Worm (Caenorhabditis elegans) whole organism, L4/young adult: ENCODE measurements around the gene B0222.5.

ENCODE experiments used
- W03F9.2 ChIP-seq: fragments of 150-350 bp; optimal IDR thresholded peaks from 2 replicates; lab custom pipeline; 2014; ENCODE audit warnings: missing biosample characterization, missing genetic modification characterization
- dao-5 ChIP-seq: sonication (generic microtip); optimal IDR thresholded peaks from 2 replicates; lab custom pipeline; 2016; ENCODE audit warnings: missing genotype, missing genetic modification characterization, moderate library complexity, missing compliant biosample characterization
- him-1 ChIP-seq: sonication (generic microtip); optimal IDR thresholded peaks from 2 replicates; lab custom pipeline; 2016; ENCODE audit warnings: missing genotype, missing genetic modification reagents, missing genetic modification characterization, missing compliant biosample characterization

The B0222.5 gene

DNA sequence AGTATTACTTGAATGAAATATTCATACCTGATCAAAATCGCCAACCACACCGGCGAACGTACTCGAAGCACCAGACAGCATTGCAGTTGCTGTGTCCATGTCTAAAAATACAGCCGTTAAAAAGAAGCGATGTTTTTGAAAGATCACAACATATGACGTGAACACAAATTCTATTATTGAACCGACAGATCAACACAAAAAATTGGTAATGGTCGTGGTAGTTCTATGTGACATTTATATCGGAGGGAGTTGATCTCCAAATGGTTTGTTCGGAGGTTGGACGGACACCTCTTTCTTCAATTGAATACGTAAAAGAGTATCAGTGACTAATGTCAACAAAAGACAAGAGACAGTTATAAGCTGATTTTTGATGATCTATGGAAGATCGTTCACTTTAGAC is 13.4 kb downstream of the B0222.5 start, which contains the start of gene pitr-3:
Gene pitr-3, minus strand, starts transcription at position 101 of the 400 bp plus-strand sequence.
- TF ChIP-seq him-1: no peak
- no peak for TF ChIP-seq W03F9.2 (tag; lab: Kevin White, UChicago)
- no peak for TF ChIP-seq dao-5 (tag; lab: Kevin White, UChicago)

DNA sequence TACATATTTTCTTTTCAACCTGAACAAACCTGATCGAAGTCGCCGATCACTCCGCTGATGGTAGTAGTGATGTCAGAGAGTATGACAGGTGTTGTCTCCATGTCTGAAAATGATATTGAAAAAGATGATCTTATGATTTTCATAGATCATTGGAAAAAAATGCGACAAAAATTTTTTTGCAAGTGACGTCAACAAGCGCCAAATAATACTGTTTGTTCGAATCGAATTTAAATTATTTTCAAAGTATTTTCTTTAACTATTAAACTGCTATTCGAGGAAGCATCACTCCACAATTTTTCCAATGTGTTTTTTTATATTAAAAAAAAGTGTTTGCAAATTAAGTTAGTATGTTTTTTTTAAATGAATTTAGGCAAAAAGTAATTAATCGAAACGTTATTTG is 17.1 kb downstream of the B0222.5 start, which contains the start of gene pitr-2:
Gene pitr-2, minus strand, starts transcription at position 101 of the 400 bp plus-strand sequence.
- TF ChIP-seq dao-5 (tag; lab: Kevin White, UChicago) (no peak), W03F9.2 (tag; lab: Kevin White, UChicago) (no peak), him-1 (no peak)

DNA sequence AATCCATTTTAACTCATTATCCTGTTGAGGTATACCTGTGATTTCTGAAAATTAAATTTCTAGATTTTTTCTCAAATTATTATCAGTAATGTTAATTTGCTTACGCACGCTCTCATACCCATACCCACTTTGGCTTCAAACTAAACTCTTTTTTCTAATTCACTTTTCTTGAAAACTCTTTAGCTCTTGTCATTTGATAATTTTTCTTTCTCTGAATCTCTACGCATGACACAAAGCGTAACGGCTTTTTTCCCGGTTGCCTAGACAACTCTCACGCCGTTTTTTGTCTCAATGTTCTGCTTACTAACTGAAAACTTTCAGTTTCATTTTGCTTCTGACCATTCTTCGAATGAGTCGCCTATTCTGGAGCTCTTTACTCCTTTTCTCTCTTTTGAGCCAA is 20.7 kb downstream of the B0222.5 start, which contains the start of gene B0222.1:
Gene B0222.1, plus strand, starts transcription at position 306 of the 400 bp plus-strand sequence.
- no peak for TF ChIP-seq dao-5 (tag; lab: Kevin White, UChicago)
- TF ChIP-seq him-1: no peak
- TF ChIP-seq W03F9.2 (tag; lab: Kevin White, UChicago): no peak

DNA sequence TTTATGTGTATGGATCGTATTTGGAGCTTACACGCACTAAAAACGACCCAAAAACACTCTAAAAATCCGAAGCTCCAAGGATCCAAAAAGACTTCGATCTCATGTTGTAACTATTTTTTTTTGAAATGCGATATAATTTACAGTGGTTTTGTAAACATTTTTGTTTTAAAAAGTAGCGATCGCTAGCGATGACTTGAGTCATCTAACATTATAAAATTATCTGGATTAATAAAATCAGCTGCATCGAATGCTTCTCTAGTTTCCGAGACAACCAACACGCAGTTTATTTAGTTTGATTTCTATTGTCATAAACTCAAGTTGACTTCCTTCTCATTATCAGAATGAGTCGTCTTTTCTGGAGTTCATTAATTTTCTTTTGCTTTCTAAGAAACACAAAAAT is 22.6 kb downstream of the B0222.5 start, which contains the start of gene F21C10.1:
Gene F21C10.1, plus strand, starts transcription at position 301 of the 400 bp plus-strand sequence.
- no peak for TF ChIP-seq him-1

DNA sequence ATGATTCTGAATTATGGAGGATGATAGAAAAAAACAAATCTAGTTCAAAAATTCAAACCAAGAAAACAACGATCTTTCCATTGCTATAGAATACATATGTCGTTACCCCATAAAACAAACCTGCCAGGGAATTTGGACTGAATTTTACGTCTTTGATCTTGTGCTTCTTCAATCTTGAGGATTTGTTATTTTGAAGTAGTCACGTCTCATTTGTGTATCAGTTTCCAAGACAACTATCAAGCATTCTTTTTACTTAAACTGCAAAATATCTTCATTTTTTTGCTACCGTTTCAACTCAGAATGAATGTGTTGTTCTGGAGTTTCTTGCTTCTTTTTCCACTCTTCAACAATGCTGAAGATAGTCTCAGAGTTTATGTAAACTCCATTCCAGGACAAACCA is 23.9 kb downstream of the B0222.5 start, which contains the start of gene F21C10.19:
Gene F21C10.19, plus strand, starts transcription at position 301 of the 400 bp plus-strand sequence.
- no peak for TF ChIP-seq W03F9.2 (tag; lab: Kevin White, UChicago)

DNA sequence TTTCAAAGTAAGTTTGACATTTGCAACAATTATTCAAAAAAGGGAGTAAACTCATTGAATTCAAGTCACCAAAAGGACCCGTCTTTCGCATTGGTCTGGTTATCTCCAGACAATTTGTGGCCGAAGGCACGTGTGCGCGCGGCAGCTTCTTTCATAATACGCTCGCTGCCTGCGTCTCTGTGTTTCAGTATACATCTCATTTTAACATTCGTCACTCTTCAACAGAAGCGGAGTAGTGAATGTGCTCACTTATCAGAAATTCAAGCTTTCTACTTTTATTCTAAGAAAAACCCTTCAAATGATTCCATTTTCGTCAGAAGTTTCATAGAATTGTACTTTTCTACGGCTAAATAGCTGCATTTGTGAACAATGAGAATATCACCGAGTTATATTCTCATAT is 26.1 kb downstream of the B0222.5 start:
- TF ChIP-seq dao-5 (tag; lab: Kevin White, UChicago): no peak
- TF ChIP-seq him-1: peak; percentile 36
- no peak for TF ChIP-seq W03F9.2 (tag; lab: Kevin White, UChicago)

DNA sequence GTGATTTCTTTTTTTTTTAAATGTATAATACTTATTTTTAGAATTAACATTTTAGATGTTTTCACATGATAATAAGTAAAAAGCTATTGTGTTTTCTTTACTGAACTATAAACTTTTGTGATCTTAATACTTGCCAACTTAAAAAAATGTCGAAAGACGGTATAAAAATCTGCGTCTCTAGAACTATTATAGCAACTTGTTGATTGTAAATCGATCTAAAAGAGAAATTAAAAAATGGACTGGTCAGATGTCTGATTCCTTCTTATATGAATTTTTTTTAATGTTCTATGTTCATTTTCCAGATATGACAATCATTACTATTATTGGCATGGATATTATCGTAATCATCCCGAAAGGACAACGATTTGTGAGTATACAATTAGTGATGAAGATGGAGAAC is 26.9 kb downstream of the B0222.5 start, which contains the start of gene F21C10.3:
Gene F21C10.3, plus strand, starts transcription at position 301 of the 400 bp plus-strand sequence.
- TF ChIP-seq dao-5 (tag; lab: Kevin White, UChicago) (no peak), W03F9.2 (tag; lab: Kevin White, UChicago) (no peak), him-1 (no peak)

DNA sequence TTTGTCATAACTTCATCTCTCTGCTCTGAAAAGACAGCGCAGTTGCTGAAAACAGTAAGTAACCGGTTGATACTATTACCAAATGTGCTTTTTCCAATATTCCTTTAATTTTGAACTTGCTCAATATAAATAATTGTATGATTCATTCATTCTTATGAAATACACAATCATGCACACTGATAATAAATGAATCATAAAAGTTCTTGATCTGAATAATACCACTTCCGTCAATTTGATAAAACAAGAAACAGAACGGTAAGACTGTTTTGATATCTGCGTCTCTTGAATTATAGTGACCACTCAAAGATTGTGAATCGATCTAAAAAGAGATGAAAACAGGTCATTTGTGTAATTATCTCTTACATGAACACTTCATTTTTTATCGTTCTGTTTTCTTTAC is 28.4 kb downstream of the B0222.5 start, which contains the start of gene F21C10.4:
Gene F21C10.4, plus strand, starts transcription at position 301 of the 400 bp plus-strand sequence.
- TF ChIP-seq W03F9.2 (tag; lab: Kevin White, UChicago) (no peak), him-1 (no peak)

DNA sequence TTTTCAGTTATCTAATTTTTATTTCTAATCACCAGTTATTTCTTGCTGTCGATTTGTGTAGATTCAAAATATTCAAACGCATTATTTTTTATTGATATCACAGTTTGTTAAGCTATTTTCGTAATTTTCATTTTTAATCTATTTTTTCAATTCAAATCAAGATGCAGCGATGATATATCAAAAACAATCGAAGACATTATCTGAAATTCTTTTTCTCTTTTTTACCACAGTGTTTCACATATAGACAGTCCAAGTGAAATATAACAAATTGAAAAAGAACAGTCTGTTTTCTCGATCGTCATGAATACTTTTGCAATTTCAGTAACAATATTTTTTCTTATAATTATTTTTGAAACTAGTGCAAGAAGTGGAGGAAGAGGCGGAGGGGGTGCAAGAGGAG is 29.3 kb downstream of the B0222.5 start, which contains the start of gene F21C10.5:
Gene F21C10.5, plus strand, starts transcription at position 301 of the 400 bp plus-strand sequence.
- TF ChIP-seq W03F9.2 (tag; lab: Kevin White, UChicago): no peak
- TF ChIP-seq him-1: no peak
- TF ChIP-seq dao-5 (tag; lab: Kevin White, UChicago): no peak

DNA sequence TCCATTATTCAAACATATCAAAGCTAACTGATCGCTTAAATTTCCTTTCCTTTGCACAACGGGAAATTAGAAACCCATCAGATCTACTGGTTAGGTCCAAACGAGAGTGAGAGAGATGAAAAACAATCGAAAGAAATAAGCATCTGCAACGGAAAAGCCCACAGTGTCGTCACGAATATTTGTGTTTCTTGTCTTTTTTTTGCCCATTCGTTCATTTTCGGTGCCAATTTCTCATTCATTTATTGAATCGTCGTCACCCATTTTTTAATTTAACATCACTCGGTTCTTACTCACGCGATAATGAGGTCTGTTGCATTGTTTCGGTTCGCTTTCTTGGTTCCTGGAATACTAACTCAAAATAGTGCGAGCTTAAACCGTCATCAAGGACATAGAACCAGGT is 30.5 kb downstream of the B0222.5 start, which contains the start of gene F21C10.6:
Gene F21C10.6, plus strand, starts transcription at position 301 of the 400 bp plus-strand sequence.
- no peak for TF ChIP-seq him-1
- TF ChIP-seq dao-5 (tag; lab: Kevin White, UChicago): no peak
- no peak for TF ChIP-seq W03F9.2 (tag; lab: Kevin White, UChicago)

DNA sequence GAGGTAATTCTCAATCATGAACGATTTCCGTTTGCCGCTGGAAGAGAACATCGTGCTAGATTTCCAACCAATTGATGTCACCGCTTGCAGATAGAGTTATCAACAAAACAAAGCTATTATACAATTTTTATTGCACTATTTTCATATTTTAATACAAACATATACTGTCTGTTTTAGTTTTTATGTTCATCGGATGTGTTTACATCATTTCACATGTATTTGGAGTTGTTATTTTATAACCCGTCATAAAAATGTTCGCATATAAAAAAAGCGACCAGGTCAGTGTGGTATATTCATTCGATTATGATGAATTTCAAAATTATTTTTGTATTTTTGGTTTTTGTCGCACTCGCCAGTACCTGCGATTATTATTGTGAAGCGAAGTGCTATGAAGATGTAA is 31.5 kb downstream of the B0222.5 start, which contains the start of gene F21C10.11:
Gene F21C10.11, plus strand, starts transcription at position 301 of the 400 bp plus-strand sequence.
- no peak for TF ChIP-seq him-1
- no peak for TF ChIP-seq dao-5 (tag; lab: Kevin White, UChicago)
- TF ChIP-seq W03F9.2 (tag; lab: Kevin White, UChicago): no peak

DNA sequence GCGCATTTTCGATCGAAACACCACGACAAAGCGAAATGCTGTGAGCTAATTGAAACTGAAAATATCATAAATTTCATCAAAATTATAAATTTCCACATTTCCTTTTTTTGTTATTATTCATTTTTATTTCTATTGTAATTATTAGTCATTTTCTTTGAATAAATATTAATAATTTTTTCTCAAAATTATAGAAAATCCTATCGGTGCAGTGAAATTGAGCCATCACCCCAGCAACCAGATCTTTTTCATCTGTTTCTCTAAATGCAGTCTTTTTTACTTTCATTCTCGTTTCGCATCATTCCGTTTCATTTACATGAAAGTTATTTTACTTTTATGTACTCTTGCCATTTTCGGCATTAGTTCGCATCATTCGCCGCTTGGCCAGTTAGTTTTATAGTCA is 32.7 kb downstream of the B0222.5 start, which contains the start of gene F21C10.13:
Gene F21C10.13, plus strand, starts transcription at position 301 of the 400 bp plus-strand sequence.
- TF ChIP-seq W03F9.2 (tag; lab: Kevin White, UChicago) (no peak), him-1 (no peak), dao-5 (tag; lab: Kevin White, UChicago) (no peak)

DNA sequence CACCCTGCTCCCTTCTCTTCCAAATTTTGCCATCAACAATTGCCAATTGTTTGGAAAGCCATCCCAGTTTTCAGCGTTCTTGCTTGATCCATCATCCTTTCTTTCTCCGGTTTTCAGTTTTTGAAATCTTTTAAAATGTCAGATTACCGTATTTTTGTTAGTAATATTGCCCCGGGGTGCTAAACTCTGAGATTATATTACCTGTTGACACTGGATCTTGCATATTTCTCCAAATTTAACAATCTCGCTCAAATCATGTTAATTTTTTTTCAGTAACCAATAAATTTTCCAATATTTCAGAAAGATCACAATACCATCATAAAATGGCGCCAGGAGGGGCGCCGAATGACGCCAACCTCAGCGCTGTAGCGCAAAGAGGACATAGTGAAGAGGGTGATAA is 42.2 kb downstream of the B0222.5 start, which contains the start of gene F21C10.7:
Gene F21C10.7, plus strand, starts transcription at position 301 of the 400 bp plus-strand sequence.
- TF ChIP-seq him-1 (no peak), W03F9.2 (tag; lab: Kevin White, UChicago) (no peak), dao-5 (tag; lab: Kevin White, UChicago) (no peak)

DNA sequence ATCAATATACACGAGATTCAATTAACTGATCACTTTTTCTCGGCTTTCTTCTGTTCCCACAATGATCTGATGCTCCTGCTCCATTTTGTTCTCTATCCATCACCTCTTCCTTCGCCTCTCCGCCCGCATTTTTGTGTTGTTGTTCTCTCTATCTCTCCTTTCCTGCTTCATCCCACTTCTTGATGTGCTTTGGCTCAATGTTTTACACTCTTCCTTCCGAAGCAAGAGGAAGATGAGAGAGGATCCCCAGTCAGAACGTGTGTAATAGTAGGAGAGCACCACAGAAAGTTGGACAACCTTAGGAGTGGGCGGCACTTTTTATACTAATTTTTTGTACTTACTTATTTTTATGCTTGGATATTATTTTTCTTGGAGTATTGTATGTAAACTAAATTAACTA is 42.7 kb downstream of the B0222.5 start:
- no peak for TF ChIP-seq W03F9.2 (tag; lab: Kevin White, UChicago)
- TF ChIP-seq him-1: no peak
- no peak for TF ChIP-seq dao-5 (tag; lab: Kevin White, UChicago)

DNA sequence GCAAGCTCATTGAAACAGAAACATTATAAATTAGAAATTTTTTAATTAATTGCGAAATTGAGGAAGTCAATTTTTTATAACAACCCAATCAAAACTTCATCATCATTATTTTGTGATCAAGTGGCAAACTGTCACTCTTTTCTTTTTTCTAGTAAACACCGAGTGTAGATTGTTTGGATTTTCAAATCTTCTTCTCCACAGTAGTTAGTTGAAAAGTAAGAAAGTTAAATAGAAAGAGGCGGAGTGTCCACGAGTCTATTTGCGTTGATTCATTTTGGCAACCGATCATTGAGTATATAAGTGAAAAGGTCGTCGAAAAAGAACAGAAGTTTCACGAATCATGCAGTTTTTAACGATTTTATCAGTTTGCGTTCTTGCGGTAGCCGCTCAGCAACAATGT is 45.4 kb downstream of the B0222.5 start, which contains the start of gene pqn-31:
Gene pqn-31, plus strand, starts transcription at position 301 of the 400 bp plus-strand sequence.
- TF ChIP-seq W03F9.2 (tag; lab: Kevin White, UChicago) (no peak), dao-5 (tag; lab: Kevin White, UChicago) (no peak), him-1 (no peak)
